Worm (Caenorhabditis elegans): ENCODE data around the gene memo-1.

DNA sequence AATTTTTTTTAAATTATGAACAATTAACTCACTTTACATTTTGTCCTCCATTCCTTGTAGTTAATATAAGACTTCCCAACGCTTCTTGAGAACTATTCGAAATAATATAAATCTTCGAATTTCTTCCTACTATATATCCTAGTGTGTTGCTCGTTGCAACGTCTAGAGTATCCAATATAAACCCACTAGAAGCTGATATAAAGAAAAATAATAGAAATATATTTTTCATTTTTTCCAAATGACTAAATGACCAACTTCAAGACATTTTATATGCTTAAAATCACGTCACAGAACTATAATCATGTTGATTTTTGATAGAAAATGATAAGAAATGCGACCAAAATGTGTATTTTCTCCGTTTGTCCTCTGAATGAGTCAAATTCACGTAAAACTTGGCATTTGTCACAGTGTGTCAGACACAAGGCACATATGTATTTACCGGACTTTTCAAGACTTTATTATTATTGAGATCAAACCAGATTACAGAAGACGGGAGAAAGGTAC, 16.1 kb upstream of the memo-1 start, which contains the start of gene C37C3.10:
- no peak for TF ChIP-seq nfya-1 (tag; optimal IDR thresholded peaks at IDR 0.05; ENCODE audit: insufficient read depth)
- TF ChIP-seq nhr-11 (tag; optimal IDR thresholded peaks at IDR 0.05) = no peak
